Worm (Caenorhabditis elegans) whole organism, L1 larva: Measurements from ENCODE around the gene fic-1.

ENCODE experiments used
- ama-1 ChIP-seq: fragments of 150-350 bp; optimal IDR thresholded peaks from 2 replicates; lab custom pipeline; 2014
- ztf-11 ChIP-seq, 2 experiments: sonication (generic microtip); optimal IDR thresholded peaks; 2 replicates each; lab custom pipeline; 2016 to 2017; ENCODE audit warnings: missing genetic modification characterization in 2 of 2, missing biosample characterization in 1 of 2, missing compliant biosample characterization in 1 of 2

- no peak for TF ChIP-seq ztf-11 (tag; optimal IDR thresholded peaks at IDR 0.05; lab: Kevin White, UChicago)
- TF ChIP-seq ama-1 (lab: Kevin White, UChicago): no peak
Observed at ce11 chrIV:10933062-10933552, 4.1 kb upstream of the fic-1 start, which contains the start of the genes dnc-1 and lsm-7.
